Worm (Caenorhabditis elegans) whole organism, L4 larva: Measurements from ENCODE around the gene prmn-1.

Experiments
- D1046.2 ChIP-seq: fragments of 200-800 bp; sonication (Bioruptor generic); IDR thresholded peaks from 2 replicates; pipeline ENCODE4 v1.3.6; 2022; ENCODE audit warnings: missing genetic modification characterization, missing compliant biosample characterization
- Y5F2A.4 ChIP-seq: fragments of 200-800 bp; sonication (Bioruptor generic); optimal IDR thresholded peaks from 2 replicates; lab custom pipeline; 2018; ENCODE audit warnings: mild to moderate bottlenecking, missing genetic modification characterization, missing compliant biosample characterization
- Y75B8A.6 ChIP-seq: fragments of 200-800 bp; sonication (Bioruptor generic); IDR thresholded peaks from 2 replicates; pipeline ENCODE4 v1.3.6; 2022; ENCODE audit warnings: missing genetic modification reagents, missing genetic modification characterization, missing compliant biosample characterization
- aha-1 ChIP-seq: fragments of 150-350 bp; peaks from one replicate; lab custom pipeline; 2014; ENCODE audit warnings: missing biosample characterization, missing genetic modification characterization
- ceh-62 ChIP-seq: sonication (generic microtip); optimal IDR thresholded peaks from 2 replicates; lab custom pipeline; 2017; ENCODE audit warnings: missing biosample characterization, missing genetic modification characterization
- ctbp-1 ChIP-seq: fragments of 200-800 bp; sonication (Bioruptor generic); IDR thresholded peaks from 2 replicates; pipeline ENCODE4 v1.3.6; 2022; ENCODE audit warnings: missing genetic modification reagents, missing genetic modification characterization, missing compliant biosample characterization
- daf-16 ChIP-seq, 3 experiments: sonication (generic microtip); optimal IDR thresholded peaks; 2 replicates each; lab custom pipeline; 2016 to 2017; ENCODE audit warnings: missing genetic modification characterization in 3 of 3, missing genetic modification reagents in 3 of 3, mild to moderate bottlenecking in 2 of 3, missing compliant biosample characterization in 2 of 3, missing biosample characterization in 1 of 3, moderate library complexity in 1 of 3
- dmd-6 ChIP-seq: fragments of 200-800 bp; sonication (Bioruptor generic); IDR thresholded peaks from 2 replicates; pipeline ENCODE4 v1.3.6; 2022; ENCODE audit warnings: missing genetic modification reagents, missing genetic modification characterization, missing compliant biosample characterization
- dmd-8 ChIP-seq: fragments of 200-800 bp; sonication (Bioruptor generic); IDR thresholded peaks from 2 replicates; pipeline ENCODE4 v1.3.6; 2022; ENCODE audit warnings: missing genetic modification characterization, missing compliant biosample characterization
- dpl-1 ChIP-seq: fragments of 150-350 bp; optimal IDR thresholded peaks from 2 replicates; lab custom pipeline; 2014; ENCODE audit warnings: missing biosample characterization, missing genetic modification reagents, missing genetic modification characterization
- dve-1 ChIP-seq: sonication (generic microtip); optimal IDR thresholded peaks from 2 replicates; lab custom pipeline; 2017; ENCODE audit warnings: antibody characterized with exemption, mild to moderate bottlenecking, missing genetic modification characterization, missing compliant biosample characterization; ENCODE audit not compliant: insufficient read depth
- egl-43 ChIP-seq: fragments of 200-800 bp; sonication (Bioruptor generic); IDR thresholded peaks from 2 replicates; pipeline ENCODE4 v1.3.6; 2022; ENCODE audit warnings: missing genetic modification reagents, missing genetic modification characterization, missing compliant biosample characterization
- hif-1 ChIP-seq, 2 experiments: sonication (generic microtip); optimal IDR thresholded peaks; 2 replicates each; lab custom pipeline; 2016 to 2017; ENCODE audit warnings: missing compliant biosample characterization in 2 of 2, missing genetic modification characterization in 2 of 2, missing genetic modification reagents in 2 of 2, missing genotype in 2 of 2, mild to moderate bottlenecking in 1 of 2
- hlh-30 ChIP-seq: sonication (generic microtip); optimal IDR thresholded peaks from 2 replicates; lab custom pipeline; 2017; ENCODE audit warnings: antibody characterized with exemption, mild to moderate bottlenecking, missing genetic modification characterization, missing compliant biosample characterization; ENCODE audit not compliant: insufficient read depth
- hmg-1.1 ChIP-seq: fragments of 200-800 bp; sonication (Bioruptor generic); IDR thresholded peaks from 2 replicates; pipeline ENCODE4 v1.3.6; 2022; ENCODE audit warnings: missing genetic modification reagents, missing genetic modification characterization, missing compliant biosample characterization
- lin-29 ChIP-seq: fragments of 200-800 bp; sonication (Bioruptor generic); IDR thresholded peaks from 2 replicates; pipeline ENCODE4 v1.3.6; 2022; ENCODE audit warnings: missing genetic modification reagents, missing genetic modification characterization, missing compliant biosample characterization
- lin-39 ChIP-seq: fragments of 150-350 bp; optimal IDR thresholded peaks from 2 replicates; lab custom pipeline; 2014; ENCODE audit warnings: missing biosample characterization, missing genetic modification reagents, missing genetic modification characterization
- mxl-3 ChIP-seq: fragments of 200-800 bp; sonication (Bioruptor generic); optimal IDR thresholded peaks from 2 replicates; lab custom pipeline; 2018; ENCODE audit warnings: mild to moderate bottlenecking, missing genetic modification characterization, missing compliant biosample characterization
- nhr-11 ChIP-seq: fragments of 150-350 bp; optimal IDR thresholded peaks from 2 replicates; lab custom pipeline; 2014; ENCODE audit warnings: missing biosample characterization, missing genetic modification characterization
- nhr-28 ChIP-seq: fragments of 150-350 bp; optimal IDR thresholded peaks from 2 replicates; lab custom pipeline; 2014; ENCODE audit warnings: missing biosample characterization, missing genetic modification characterization
- nhr-48 ChIP-seq: sonication (generic microtip); optimal IDR thresholded peaks from 2 replicates; lab custom pipeline; 2016; ENCODE audit warnings: mild to moderate bottlenecking, missing genetic modification characterization, missing compliant biosample characterization
- nhr-76 ChIP-seq: fragments of 150-350 bp; optimal IDR thresholded peaks from 2 replicates; lab custom pipeline; 2014; ENCODE audit warnings: missing biosample characterization, missing genetic modification characterization
- pqm-1 ChIP-seq: sonication (generic microtip); optimal IDR thresholded peaks from 2 replicates; lab custom pipeline; 2017; ENCODE audit warnings: missing biosample characterization, missing genetic modification characterization
- skn-1 ChIP-seq: fragments of 150-350 bp; optimal IDR thresholded peaks from 2 replicates; lab custom pipeline; 2014; ENCODE audit warnings: missing biosample characterization, missing genetic modification characterization
- spr-3 ChIP-seq: fragments of 200-800 bp; sonication (Bioruptor generic); optimal IDR thresholded peaks from 2 replicates; lab custom pipeline; 2018; ENCODE audit warnings: mild to moderate bottlenecking, missing genetic modification characterization, missing compliant biosample characterization
- tag-97 ChIP-seq: fragments of 200-800 bp; sonication (Bioruptor generic); IDR thresholded peaks from 2 replicates; pipeline ENCODE4 v1.3.6; 2022; ENCODE audit warnings: missing genetic modification characterization, missing compliant biosample characterization
- tra-1 ChIP-seq: fragments of 200-800 bp; sonication (Bioruptor generic); IDR thresholded peaks from 2 replicates; pipeline ENCODE4 v1.3.6; 2022; ENCODE audit warnings: missing genetic modification reagents, missing genetic modification characterization, missing compliant biosample characterization
- vab-7 ChIP-seq: fragments of 200-800 bp; sonication (Bioruptor generic); IDR thresholded peaks from 2 replicates; pipeline ENCODE4 v1.3.6; 2022; ENCODE audit warnings: missing genetic modification reagents, missing genetic modification characterization, missing compliant biosample characterization
- zip-11 ChIP-seq: fragments of 200-800 bp; sonication (Bioruptor generic); IDR thresholded peaks from 2 replicates; pipeline ENCODE4 v1.3.6; 2022; ENCODE audit warnings: missing genetic modification characterization, missing compliant biosample characterization
- ztf-7 ChIP-seq: fragments of 150-350 bp; optimal IDR thresholded peaks from 2 replicates; lab custom pipeline; 2014; ENCODE audit warnings: missing biosample characterization, missing genetic modification characterization

prmn-1 gene

ce11 chrX:11365995-11366394, 18.9 kb upstream of the prmn-1 start:
- TF ChIP-seq spr-3 (no peak), zip-11 (GFP tag; lab: Robert Waterston, UW) (no peak), hif-1 (tag; optimal IDR thresholded peaks at IDR 0.05; lab: Kevin White, UChicago) (no peak), hlh-30 (tag; lab: Kevin White, UChicago) (no peak)

DNA sequence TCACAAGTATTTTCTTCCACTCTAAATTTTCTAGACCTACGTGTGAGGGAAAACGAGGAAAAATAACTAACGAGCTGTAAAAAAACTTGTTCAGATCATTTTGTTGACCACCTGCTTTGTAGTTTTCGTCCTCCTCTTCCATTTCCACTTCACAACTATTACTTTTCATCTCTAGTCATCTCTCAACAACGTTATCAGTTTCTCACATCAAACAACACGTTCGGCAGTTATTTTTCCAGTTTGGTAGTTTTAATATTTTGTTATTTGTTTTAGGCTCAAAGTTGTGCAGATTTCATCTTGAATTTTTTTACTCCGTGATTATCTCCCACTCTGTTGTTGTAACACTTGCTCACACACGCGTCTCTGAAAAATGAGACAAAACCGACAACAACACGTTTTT, 17.8 kb upstream of the prmn-1 start:
- TF ChIP-seq aha-1 (peak; percentile 49), ceh-62 (tag; lab: Kevin White, UChicago) (no peak), dve-1 (peak; percentile 20), daf-16 (GFP tag; optimal IDR thresholded peaks at IDR 0.05; lab: Kevin White, UChicago) (peak in 1 of 2 experiments; percentile 88), daf-16 (tag; optimal IDR thresholded peaks at IDR 0.05; lab: Kevin White, UChicago) (peak; percentile 60), nhr-28 (tag; lab: Kevin White, UChicago) (peak; percentile 73), lin-29 (no peak), mxl-3 (GFP tag; lab: Kevin White, UChicago) (no peak), dmd-6 (GFP tag; lab: Robert Waterston, UW) (peak; percentile 11; the same call in 1 of the 2 replicates), ztf-7 (tag; lab: Kevin White, UChicago) (no peak), vab-7 (no peak)

- TF ChIP-seq pqm-1 (tag; lab: Kevin White, UChicago) (no peak), hmg-1.1 (GFP tag; lab: Robert Waterston, UW) (peak; percentile 29; the same call in 1 of the 2 replicates), ztf-7 (tag; lab: Kevin White, UChicago) (no peak)
- TF ChIP-seq, all 104 proteins: peak for 1
These were observed 17.2 kb upstream of the prmn-1 start for ce11 chrX:11367640-11368039.

DNA sequence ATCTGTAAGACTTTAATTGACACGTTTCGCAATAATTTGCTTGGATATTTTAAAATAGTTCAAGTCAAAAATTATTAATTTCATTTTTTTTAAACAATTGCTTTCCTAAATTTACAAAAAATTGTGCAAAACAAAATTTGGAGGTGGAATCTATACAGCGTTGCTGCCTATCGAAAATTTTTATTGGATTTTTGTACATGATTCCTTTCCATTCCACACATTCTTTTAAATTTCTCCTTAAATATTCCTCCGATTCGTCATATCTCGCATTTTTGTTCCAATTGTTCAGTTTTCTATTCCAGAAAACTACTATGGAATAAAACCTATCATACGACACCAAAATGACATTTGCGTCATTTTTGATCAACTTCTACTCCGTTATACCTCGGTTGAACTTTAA, 16.5 kb upstream of the prmn-1 start, which contains the start of gene ttyh-1:
ttyh-1 (plus strand) TSS at position 301 of the 400 bp plus-strand sequence.
- no peak for TF ChIP-seq ztf-7 (tag; lab: Kevin White, UChicago)
- no peak for TF ChIP-seq lin-39
- no peak for TF ChIP-seq Y5F2A.4 (GFP tag; lab: Kevin White, UChicago)
- TF ChIP-seq, all 104 proteins: peak for 0

ce11 chrX:11368845-11369244, 16.0 kb upstream of the prmn-1 start:
- TF ChIP-seq ztf-7 (tag; lab: Kevin White, UChicago) (no peak), D1046.2 (GFP tag; lab: Robert Waterston, UW) (no peak), hmg-1.1 (GFP tag; lab: Robert Waterston, UW) (0 out of 2 replicates have a peak, but pooled peaks have one; percentile 13), nhr-48 (tag; lab: Kevin White, UChicago) (no peak), dve-1 (no peak), egl-43 (GFP tag; lab: Robert Waterston, UW) (no peak), daf-16 (GFP tag; optimal IDR thresholded peaks at IDR 0.05; lab: Kevin White, UChicago) (peak in 1 of 2 experiments; percentile 87), daf-16 (tag; optimal IDR thresholded peaks at IDR 0.05; lab: Kevin White, UChicago) (no peak)

- no peak for TF ChIP-seq dmd-8 (GFP tag; lab: Robert Waterston, UW)
- TF ChIP-seq dmd-6 (GFP tag; lab: Robert Waterston, UW), result peak; percentile 63; the same call in 1 of the 2 replicates
These were observed 14.8 kb upstream of the prmn-1 start for ce11 chrX:11370090-11370489.

- TF ChIP-seq ctbp-1 (GFP tag; lab: Robert Waterston, UW) (no peak), skn-1 (tag; lab: Kevin White, UChicago) (no peak), dpl-1 (GFP tag; lab: Kevin White, UChicago) (no peak), hmg-1.1 (GFP tag; lab: Robert Waterston, UW) (no peak), ceh-62 (tag; lab: Kevin White, UChicago) (no peak), tag-97 (GFP tag; lab: Robert Waterston, UW) (no peak), tra-1 (GFP tag; lab: Robert Waterston, UW) (no peak), Y75B8A.6 (no peak), nhr-11 (tag; lab: Kevin White, UChicago) (no peak), nhr-76 (tag; lab: Kevin White, UChicago) (no peak)
These were observed 9.4 kb upstream of the prmn-1 start, which contains the start of gene F42E11.3 for ce11 chrX:11375509-11375908. TSS of gene F42E11.3 (minus strand) at chrX:11375609.
